Worm (Caenorhabditis elegans): Measurements from ENCODE around the gene R53.4.

The R53.4 gene

ce11 chrII:9982437-9982836 lies 14.6 kb upstream of the R53.4 start:
- no peak for TF ChIP-seq klf-2 (GFP tag; conservative IDR thresholded peaks at IDR 0.05)
- TF ChIP-seq ref-1 (GFP tag; conservative IDR thresholded peaks at IDR 0.05), result no peak
- no peak for TF ChIP-seq cog-1 (tag; optimal IDR thresholded peaks at IDR 0.05)
- TF ChIP-seq flt-1 (GFP tag; IDR thresholded peaks at IDR 0.05), result no peak
- TF ChIP-seq ztf-23 (GFP tag; IDR thresholded peaks at IDR 0.05), result no peak
- TF ChIP-seq med-1 (GFP tag; optimal IDR thresholded peaks at IDR 0.05; ENCODE audit: insufficient read depth), result no peak
- no peak for TF ChIP-seq tab-1 (GFP tag; IDR thresholded peaks at IDR 0.05)
- TF ChIP-seq T22C8.4 (GFP tag; IDR thresholded peaks at IDR 0.05), result no peak
- TF ChIP-seq ztf-29 (GFP tag; IDR thresholded peaks at IDR 0.05), result no peak

- TF ChIP-seq cog-1 (tag; optimal IDR thresholded peaks at IDR 0.05) (no peak), tab-1 (GFP tag; IDR thresholded peaks at IDR 0.05) (no peak), flt-1 (GFP tag; IDR thresholded peaks at IDR 0.05) (no peak), ref-1 (GFP tag; conservative IDR thresholded peaks at IDR 0.05) (no peak), med-1 (GFP tag; optimal IDR thresholded peaks at IDR 0.05; ENCODE audit: insufficient read depth) (no peak)
Observed at ce11 chrII:9981760-9982159, 13.9 kb upstream of the R53.4 start, which contains the start of gene sdz-38. Gene sdz-38 (minus strand): TSS chrII:9981860.

ce11 chrII:9980077-9980631 lies 12.3 kb upstream of the R53.4 start, which contains the start of gene ZK892.6:
Gene ZK892.6 (minus strand): TSS chrII:9980127.
- TF ChIP-seq T22C8.4 (GFP tag; IDR thresholded peaks at IDR 0.05) (no peak), ztf-23 (GFP tag; IDR thresholded peaks at IDR 0.05) (no peak), flt-1 (GFP tag; IDR thresholded peaks at IDR 0.05) (no peak), klf-2 (GFP tag; conservative IDR thresholded peaks at IDR 0.05) (no peak), tab-1 (GFP tag; IDR thresholded peaks at IDR 0.05) (no peak), ref-1 (GFP tag; conservative IDR thresholded peaks at IDR 0.05) (no peak), cog-1 (tag; optimal IDR thresholded peaks at IDR 0.05) (no peak)

- TF ChIP-seq T22C8.4 (GFP tag; IDR thresholded peaks at IDR 0.05), result no peak
- no peak for TF ChIP-seq med-1 (GFP tag; optimal IDR thresholded peaks at IDR 0.05; ENCODE audit: insufficient read depth)
- no peak for TF ChIP-seq klf-2 (GFP tag; conservative IDR thresholded peaks at IDR 0.05)
- no peak for TF ChIP-seq ref-1 (GFP tag; conservative IDR thresholded peaks at IDR 0.05)
- no peak for TF ChIP-seq cog-1 (tag; optimal IDR thresholded peaks at IDR 0.05)
- TF ChIP-seq ztf-23 (GFP tag; IDR thresholded peaks at IDR 0.05), result no peak
- TF ChIP-seq ztf-29 (GFP tag; IDR thresholded peaks at IDR 0.05), result no peak
- TF ChIP-seq flt-1 (GFP tag; IDR thresholded peaks at IDR 0.05), result no peak
- no peak for TF ChIP-seq tab-1 (GFP tag; IDR thresholded peaks at IDR 0.05)
Observed at ce11 chrII:9976405-9976804, 8.6 kb upstream of the R53.4 start, which contains the start of gene R53.8. Gene R53.8 (plus strand): TSS chrII:9976705.

- TF ChIP-seq ref-1 (GFP tag; conservative IDR thresholded peaks at IDR 0.05) (no peak), T22C8.4 (GFP tag; IDR thresholded peaks at IDR 0.05) (no peak), cog-1 (tag; optimal IDR thresholded peaks at IDR 0.05) (no peak), ztf-29 (GFP tag; IDR thresholded peaks at IDR 0.05) (no peak), klf-2 (GFP tag; conservative IDR thresholded peaks at IDR 0.05) (no peak), med-1 (GFP tag; optimal IDR thresholded peaks at IDR 0.05; ENCODE audit: insufficient read depth) (no peak), tab-1 (GFP tag; IDR thresholded peaks at IDR 0.05) (no peak), flt-1 (GFP tag; IDR thresholded peaks at IDR 0.05) (no peak), ztf-23 (GFP tag; IDR thresholded peaks at IDR 0.05) (no peak)
Observed at ce11 chrII:9974967-9975366, 7.1 kb upstream of the R53.4 start, which contains the start of gene aakg-5. Gene aakg-5 (minus strand): TSS chrII:9975125.

DNA sequence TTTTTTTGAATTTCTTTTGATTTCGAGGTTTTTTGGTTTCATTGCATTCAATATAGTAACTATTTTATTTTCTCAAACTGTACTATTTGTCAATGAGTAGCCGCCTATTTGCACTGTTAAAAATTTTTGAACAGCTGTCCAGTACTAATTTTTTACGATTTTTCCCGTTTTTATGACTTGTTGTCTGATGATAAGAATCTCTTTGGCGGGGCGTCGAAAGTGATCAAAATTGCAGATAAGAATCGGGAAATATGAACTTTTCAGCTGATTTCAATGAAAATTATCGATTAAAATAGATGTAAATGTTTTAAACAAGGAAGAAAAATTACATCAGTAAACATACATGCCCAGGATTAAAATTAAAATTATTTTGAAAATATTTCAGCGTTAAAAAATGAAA lies 6.4 kb upstream of the R53.4 start:
- TF ChIP-seq flt-1 (GFP tag; IDR thresholded peaks at IDR 0.05) (no peak), klf-2 (GFP tag; conservative IDR thresholded peaks at IDR 0.05) (no peak)

DNA sequence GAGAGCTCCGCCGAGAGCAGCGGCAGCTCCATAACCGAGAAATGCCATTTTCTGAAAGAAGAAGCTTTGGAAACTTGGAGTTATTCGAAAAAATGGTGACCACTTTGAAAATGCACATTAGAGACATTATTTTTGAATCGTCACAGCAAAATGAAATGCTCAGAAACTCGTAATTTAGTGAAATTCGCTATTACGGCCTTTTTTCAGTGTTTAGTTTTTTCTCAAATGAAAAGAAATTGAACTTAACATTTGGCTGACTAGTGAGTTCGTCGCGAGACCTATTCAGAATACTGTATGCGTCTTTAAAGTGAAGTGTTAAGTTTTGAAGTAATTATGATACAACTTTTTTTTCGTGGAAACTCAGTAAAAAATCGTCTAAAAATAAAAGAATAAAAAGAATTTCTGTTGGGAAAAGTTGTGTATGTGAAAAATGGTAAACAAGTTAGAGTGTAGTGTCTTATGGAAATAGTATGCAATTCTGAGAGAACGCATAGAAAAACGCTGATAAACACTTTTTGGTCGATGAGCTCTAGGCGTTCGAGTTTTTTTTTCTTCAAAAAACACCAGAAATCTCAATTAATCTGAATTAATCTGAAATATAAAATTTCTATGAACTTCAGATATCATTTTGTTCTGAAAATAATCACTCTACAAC lies 2.7 kb upstream of the R53.4 start, which contains the start of gene R53.5:
TSS of gene R53.5 (minus strand) at position 51 of the 655 bp plus-strand sequence.
- TF ChIP-seq ref-1 (GFP tag; conservative IDR thresholded peaks at IDR 0.05) (no peak), tab-1 (GFP tag; IDR thresholded peaks at IDR 0.05) (no peak), ztf-29 (GFP tag; IDR thresholded peaks at IDR 0.05) (no peak), ztf-23 (GFP tag; IDR thresholded peaks at IDR 0.05) (no peak), klf-2 (GFP tag; conservative IDR thresholded peaks at IDR 0.05) (no peak), med-1 (GFP tag; optimal IDR thresholded peaks at IDR 0.05; ENCODE audit: insufficient read depth) (no peak), T22C8.4 (GFP tag; IDR thresholded peaks at IDR 0.05) (no peak), cog-1 (tag; optimal IDR thresholded peaks at IDR 0.05) (no peak), flt-1 (GFP tag; IDR thresholded peaks at IDR 0.05) (no peak)

DNA sequence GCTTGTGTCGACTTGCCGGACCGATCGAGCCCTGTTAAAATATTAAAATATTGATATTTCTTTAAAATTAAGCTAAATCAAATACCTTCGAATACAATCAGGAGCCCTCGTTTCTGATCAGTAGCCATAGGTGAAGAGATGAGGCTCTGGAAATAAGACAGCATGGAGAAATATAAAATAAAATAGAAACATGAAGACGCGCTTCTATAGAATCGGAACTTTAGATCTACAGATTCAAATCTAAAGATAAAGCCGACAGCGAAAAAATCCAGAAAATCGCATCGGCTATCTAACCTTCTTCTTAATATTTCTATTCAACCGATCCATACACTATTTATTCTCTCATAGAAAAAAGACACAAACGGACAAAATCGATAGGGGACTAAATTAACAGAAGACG lies 895 bp downstream of the R53.4 start, which contains the start of gene dtmk-1:
TSS of gene dtmk-1 (minus strand) at position 146 of the 400 bp plus-strand sequence.
- no peak for TF ChIP-seq cog-1 (tag; optimal IDR thresholded peaks at IDR 0.05)

ce11 chrII:9965325-9965724 lies 2.5 kb downstream of the R53.4 start:
- TF ChIP-seq klf-2 (GFP tag; conservative IDR thresholded peaks at IDR 0.05) (no peak), ztf-29 (GFP tag; IDR thresholded peaks at IDR 0.05) (no peak), tab-1 (GFP tag; IDR thresholded peaks at IDR 0.05) (no peak), cog-1 (tag; optimal IDR thresholded peaks at IDR 0.05) (no peak), ref-1 (GFP tag; conservative IDR thresholded peaks at IDR 0.05) (no peak), T22C8.4 (GFP tag; IDR thresholded peaks at IDR 0.05) (no peak), ztf-23 (GFP tag; IDR thresholded peaks at IDR 0.05) (no peak), med-1 (GFP tag; optimal IDR thresholded peaks at IDR 0.05; ENCODE audit: insufficient read depth) (no peak), flt-1 (GFP tag; IDR thresholded peaks at IDR 0.05) (no peak)

DNA sequence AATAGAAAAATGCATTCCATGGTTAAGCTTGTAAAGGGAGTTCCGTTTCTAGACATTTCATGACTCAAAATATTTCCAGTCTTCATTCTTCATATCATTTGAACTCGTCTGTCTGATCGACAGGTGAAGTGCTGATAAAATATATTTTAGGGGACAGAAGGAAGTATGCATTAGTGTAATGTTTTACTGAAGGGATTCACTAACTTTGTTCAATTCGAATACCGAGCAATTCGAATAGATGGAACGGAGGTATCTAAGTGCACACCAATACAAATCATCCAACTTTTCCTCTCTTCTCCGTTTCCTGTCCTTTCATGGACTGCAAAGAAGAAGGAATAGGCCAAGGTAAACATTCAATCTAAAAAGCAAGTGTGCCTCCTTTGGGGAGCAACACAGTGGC lies 4.0 kb downstream of the R53.4 start:
- no peak for TF ChIP-seq T22C8.4 (GFP tag; IDR thresholded peaks at IDR 0.05)
- no peak for TF ChIP-seq med-1 (GFP tag; optimal IDR thresholded peaks at IDR 0.05; ENCODE audit: insufficient read depth)
- no peak for TF ChIP-seq ref-1 (GFP tag; conservative IDR thresholded peaks at IDR 0.05)
